Fruit fly (Drosophila melanogaster): ENCODE results near the gene CG3777.

dm6 chrX:336659-337266 lies 57.3 kb downstream of the CG3777 start:
- TF ChIP-seq CG11617 (GFP tag; optimal IDR thresholded peaks at IDR 0.05) (no peak), kay (GFP tag; ENCODE audit: borderline replicate concordance) (no peak), CG14711 (tag; optimal IDR thresholded peaks at IDR 0.05) (no peak), bab1 (GFP tag; optimal IDR thresholded peaks at IDR 0.05) (no peak), pad (GFP tag; optimal IDR thresholded peaks at IDR 0.05) (no peak), CG7045 (GFP tag; optimal IDR thresholded peaks at IDR 0.05) (no peak), cic (GFP tag; optimal IDR thresholded peaks at IDR 0.05) (no peak)

Measured in whole organism, adult.